Fruit fly (Drosophila melanogaster) whole organism, embryonic: ENCODE measurements around the gene wcy.

Experiments used
- Aef1 ChIP-seq: fragments of 200-800 bp; sonication (Bioruptor generic); IDR thresholded peaks from 3 replicates; pipeline ENCODE4 v1.3.6; 2022; ENCODE audit warnings: missing biosample characterization, missing genetic modification characterization
- BEAF-32 ChIP-seq: fragments of 200-800 bp; sonication (Bioruptor generic); optimal IDR thresholded peaks from 3 replicates; lab custom pipeline; 2017; ENCODE audit warnings: missing biosample characterization, missing genetic modification characterization, mild to moderate bottlenecking, moderate library complexity, missing genetic modification reagents
- BtbVII ChIP-seq: fragments of 200-800 bp; sonication (Bioruptor generic); optimal IDR thresholded peaks from 3 replicates; lab custom pipeline; 2017; ENCODE audit warnings: missing biosample characterization, mild to moderate bottlenecking, missing genetic modification characterization
- CG1024 ChIP-seq: fragments of 200-800 bp; sonication (Bioruptor generic); IDR thresholded peaks from 2 replicates; pipeline ENCODE4 v1.3.6; 2022; ENCODE audit warnings: missing biosample characterization, missing genetic modification characterization
- CG10959 ChIP-seq: fragments of 200-800 bp; sonication (Bioruptor generic); IDR thresholded peaks from 2 replicates; pipeline ENCODE4 v1.3.6; 2022; ENCODE audit warnings: missing biosample characterization, missing genetic modification characterization
- CG12769 ChIP-seq: fragments of 200-800 bp; sonication (Bioruptor generic); optimal IDR thresholded peaks from 2 replicates; lab custom pipeline; 2019; ENCODE audit warnings: missing biosample characterization, mild to moderate bottlenecking, missing genetic modification characterization, moderate library complexity
- CG13287 ChIP-seq: fragments of 200-800 bp; sonication (Bioruptor generic); IDR thresholded peaks from 2 replicates; pipeline ENCODE4 v1.3.6; 2022; ENCODE audit warnings: missing biosample characterization, missing genetic modification characterization; ENCODE audit not compliant: partially characterized antibody
- CG13296 ChIP-seq: fragments of 200-800 bp; sonication (Bioruptor generic); optimal IDR thresholded peaks from 3 replicates; lab custom pipeline; 2018; ENCODE audit warnings: missing biosample characterization, mild to moderate bottlenecking, missing genetic modification characterization
- CG13624 ChIP-seq: fragments of 200-800 bp; sonication (Bioruptor generic); optimal IDR thresholded peaks from 2 replicates; lab custom pipeline; 2016; ENCODE audit warnings: missing biosample characterization, missing genetic modification characterization
- CG15514 ChIP-seq: fragments of 200-800 bp; sonication (Bioruptor generic); optimal IDR thresholded peaks from 3 replicates; lab custom pipeline; 2017; ENCODE audit warnings: missing biosample characterization, missing genetic modification characterization, mild to moderate bottlenecking, moderate library complexity, missing genetic modification reagents
- CG1792 ChIP-seq: fragments of 200-800 bp; sonication (Bioruptor generic); optimal IDR thresholded peaks from 2 replicates; lab custom pipeline; 2016; ENCODE audit warnings: missing biosample characterization, missing genetic modification characterization
- CG18764 ChIP-seq: fragments of 200-800 bp; sonication (Bioruptor generic); optimal IDR thresholded peaks from 3 replicates; lab custom pipeline; 2016; ENCODE audit warnings: missing biosample characterization, missing genetic modification characterization
- CG2199 ChIP-seq: fragments of 200-800 bp; sonication (Bioruptor generic); IDR thresholded peaks from 3 replicates; pipeline ENCODE4 v1.3.6; 2022; ENCODE audit warnings: missing biosample characterization, missing genetic modification characterization
- CG2202 ChIP-seq: fragments of 200-800 bp; sonication (Bioruptor generic); optimal IDR thresholded peaks from 2 replicates; lab custom pipeline; 2018; ENCODE audit warnings: missing biosample characterization, mild to moderate bottlenecking, missing genetic modification characterization
- CG2875 ChIP-seq: fragments of 200-800 bp; sonication (Bioruptor generic); optimal IDR thresholded peaks from 2 replicates; lab custom pipeline; 2017; ENCODE audit warnings: missing biosample characterization, mild to moderate bottlenecking, missing genetic modification characterization, missing genetic modification reagents
- CG31224 ChIP-seq: fragments of 200-800 bp; sonication (Bioruptor generic); IDR thresholded peaks from 2 replicates; pipeline ENCODE4 v1.3.6; 2022; ENCODE audit warnings: missing biosample characterization, missing genetic modification characterization
- CG33557 ChIP-seq: fragments of 200-800 bp; sonication (Bioruptor generic); optimal IDR thresholded peaks from 2 replicates; lab custom pipeline; 2019; ENCODE audit warnings: missing biosample characterization, mild to moderate bottlenecking, missing genetic modification characterization, moderate library complexity
- CG34376 ChIP-seq: fragments of 200-800 bp; sonication (Bioruptor generic); optimal IDR thresholded peaks from 2 replicates; lab custom pipeline; 2018; ENCODE audit warnings: missing biosample characterization, mild to moderate bottlenecking, missing genetic modification characterization
- CG34422 ChIP-seq: fragments of 200-800 bp; sonication (Bioruptor generic); IDR thresholded peaks from 3 replicates; pipeline ENCODE4 v1.3.6; 2022; ENCODE audit warnings: missing biosample characterization, missing genetic modification characterization
- CG8290 ChIP-seq, 3 experiments: fragments of 200-800 bp; sonication (Bioruptor generic); optimal IDR thresholded peaks; 2 replicates each; lab custom pipeline; 2016 to 2019; ENCODE audit warnings: missing biosample characterization in 3 of 3, missing genetic modification characterization in 3 of 3, mild to moderate bottlenecking in 2 of 3, moderate library complexity in 1 of 3
- CG9797 ChIP-seq: fragments of 200-800 bp; sonication (Bioruptor generic); optimal IDR thresholded peaks from 3 replicates; lab custom pipeline; 2018; ENCODE audit warnings: missing biosample characterization, mild to moderate bottlenecking, missing genetic modification characterization
- CHES-1-like ChIP-seq: fragments of 200-800 bp; sonication (Bioruptor generic); optimal IDR thresholded peaks from 2 replicates; lab custom pipeline; 2016; ENCODE audit warnings: missing biosample characterization, missing genetic modification characterization
- Camta ChIP-seq: fragments of 200-800 bp; sonication (Bioruptor generic); optimal IDR thresholded peaks from 2 replicates; lab custom pipeline; 2016; ENCODE audit warnings: missing biosample characterization, missing genetic modification characterization
- Dll ChIP-seq: fragments of 200-800 bp; sonication (Bioruptor generic); IDR thresholded peaks from 4 replicates; pipeline ENCODE4 v1.3.6; 2022; ENCODE audit warnings: missing biosample characterization, missing genetic modification characterization; ENCODE audit not compliant: partially characterized antibody
- Dp ChIP-seq: fragments of 200-800 bp; sonication (Bioruptor generic); optimal IDR thresholded peaks from 2 replicates; lab custom pipeline; 2018; ENCODE audit warnings: missing biosample characterization, mild to moderate bottlenecking, missing genetic modification characterization, moderate library complexity
- HLH4C ChIP-seq: fragments of 200-800 bp; sonication (Bioruptor generic); IDR thresholded peaks from 3 replicates; pipeline ENCODE4 v1.3.6; 2022; ENCODE audit warnings: missing biosample characterization, missing genetic modification characterization; ENCODE audit not compliant: partially characterized antibody
- HLH54F ChIP-seq: fragments of 200-800 bp; sonication (Bioruptor generic); optimal IDR thresholded peaks from 3 replicates; lab custom pipeline; 2016; ENCODE audit warnings: missing biosample characterization, missing genetic modification characterization
- Hey ChIP-seq: fragments of 200-800 bp; sonication (Bioruptor generic); optimal IDR thresholded peaks from 3 replicates; lab custom pipeline; 2018; ENCODE audit warnings: missing biosample characterization, mild to moderate bottlenecking, missing genetic modification characterization
- Oaz ChIP-seq: fragments of 200-800 bp; sonication (Bioruptor generic); IDR thresholded peaks from 2 replicates; pipeline ENCODE4 v1.3.6; 2022; ENCODE audit warnings: missing biosample characterization, missing genetic modification characterization
- Opbp ChIP-seq: fragments of 200-800 bp; sonication (Bioruptor generic); IDR thresholded peaks from 3 replicates; pipeline ENCODE4 v1.3.6; 2022; ENCODE audit warnings: missing biosample characterization, missing genetic modification characterization; ENCODE audit not compliant: partially characterized antibody
- bcd ChIP-seq: fragments of 200-800 bp; sonication (Bioruptor generic); optimal IDR thresholded peaks from 2 replicates; lab custom pipeline; 2017; ENCODE audit warnings: missing biosample characterization, mild to moderate bottlenecking, missing genetic modification characterization
- caup ChIP-seq: fragments of 200-800 bp; sonication (Bioruptor generic); optimal IDR thresholded peaks from 3 replicates; lab custom pipeline; 2017; ENCODE audit warnings: missing biosample characterization, mild to moderate bottlenecking, missing genetic modification characterization, moderate library complexity; ENCODE audit not compliant: severe bottlenecking
- chinmo ChIP-seq: fragments of 200-800 bp; sonication (Bioruptor generic); IDR thresholded peaks from 4 replicates; pipeline ENCODE4 v1.3.6; 2022; ENCODE audit warnings: missing biosample characterization, missing genetic modification characterization; ENCODE audit not compliant: partially characterized antibody
- corto ChIP-seq: fragments of 200-800 bp; sonication (Bioruptor generic); optimal IDR thresholded peaks from 2 replicates; lab custom pipeline; 2016; ENCODE audit warnings: missing biosample characterization, mild to moderate bottlenecking, missing genetic modification characterization, moderate library complexity
- dysf ChIP-seq: fragments of 200-800 bp; sonication (Bioruptor generic); IDR thresholded peaks from 3 replicates; pipeline ENCODE4 v1.3.6; 2022; ENCODE audit warnings: missing biosample characterization, missing genetic modification characterization
- eve ChIP-seq, 2 experiments: fragments of >200 bp; optimal IDR thresholded peaks; 2 replicates each; lab custom pipeline; 2017; ENCODE audit warnings: missing biosample characterization in 2 of 2, missing genetic modification characterization in 2 of 2
- ewg ChIP-seq: fragments of 200-800 bp; sonication (Bioruptor generic); optimal IDR thresholded peaks from 3 replicates; lab custom pipeline; 2017; ENCODE audit warnings: mild to moderate bottlenecking, missing biosample characterization, missing genetic modification reagents, missing genetic modification characterization
- gfzf ChIP-seq: fragments of 200-800 bp; sonication (Bioruptor generic); optimal IDR thresholded peaks from 2 replicates; lab custom pipeline; 2016; ENCODE audit warnings: missing biosample characterization, mild to moderate bottlenecking, missing genetic modification characterization, moderate library complexity
- grn ChIP-seq: fragments of 200-800 bp; sonication (Bioruptor generic); optimal IDR thresholded peaks from 3 replicates; lab custom pipeline; 2017; ENCODE audit warnings: missing biosample characterization, missing genetic modification characterization
- hb ChIP-seq: fragments of 200-800 bp; sonication (Bioruptor generic); IDR thresholded peaks from 3 replicates; pipeline ENCODE4 v1.3.6; 2022; ENCODE audit warnings: missing biosample characterization, missing genetic modification characterization; ENCODE audit not compliant: partially characterized antibody
- lab ChIP-seq: fragments of 200-800 bp; sonication (Bioruptor generic); optimal IDR thresholded peaks from 3 replicates; lab custom pipeline; 2017; ENCODE audit warnings: missing biosample characterization, missing genetic modification characterization, mild to moderate bottlenecking, moderate library complexity, missing genetic modification reagents
- pros ChIP-seq: fragments of 200-800 bp; sonication (Bioruptor generic); optimal IDR thresholded peaks from 3 replicates; lab custom pipeline; 2019; ENCODE audit warnings: missing biosample characterization, mild to moderate bottlenecking, missing genetic modification characterization, moderate library complexity
- stc ChIP-seq: fragments of 200-800 bp; sonication (Bioruptor generic); IDR thresholded peaks from 2 replicates; pipeline ENCODE4 v1.3.6; 2022; ENCODE audit warnings: missing biosample characterization, missing genetic modification characterization
- toy ChIP-seq: fragments of 200-800 bp; sonication (Bioruptor generic); IDR thresholded peaks from 2 replicates; pipeline ENCODE4 v1.3.6; 2022; ENCODE audit warnings: missing biosample characterization, missing genetic modification characterization
- trem ChIP-seq: fragments of 200-800 bp; optimal IDR thresholded peaks from 3 replicates; lab custom pipeline; 2019; ENCODE audit warnings: missing biosample characterization, mild to moderate bottlenecking, missing genetic modification characterization, moderate library complexity
- unpg ChIP-seq: fragments of 200-800 bp; sonication (Bioruptor generic); optimal IDR thresholded peaks from 3 replicates; lab custom pipeline; 2018; ENCODE audit warnings: missing biosample characterization, mild to moderate bottlenecking, missing genetic modification characterization, moderate library complexity
- usp ChIP-seq: fragments of >200 bp; optimal IDR thresholded peaks from 2 replicates; lab custom pipeline; 2017; ENCODE audit warnings: missing biosample characterization, missing genetic modification characterization
- vvl ChIP-seq: fragments of 200-800 bp; sonication (Bioruptor generic); IDR thresholded peaks from 2 replicates; pipeline ENCODE4 v1.3.6; 2022; ENCODE audit warnings: missing biosample characterization, missing genetic modification characterization

The wcy gene

dm6 chrX:17107401-17107916 lies 29.8 kb upstream of the wcy start, which contains the start of gene CG5004:
CG5004 (plus strand) TSS chrX:17107582.
- no peak for TF ChIP-seq CG1024 (GFP tag; lab: Robert Waterston, UW)
- peak; percentile 78; the same call in 1 of the 3 replicates for TF ChIP-seq CG34422 (GFP tag; lab: Robert Waterston, UW)
- TF ChIP-seq Aef1 (GFP tag; lab: Robert Waterston, UW) = peak; percentile 58; the same call in 2 of the 3 replicates
- TF ChIP-seq CG2199 (GFP tag; lab: Robert Waterston, UW) = no peak
- no peak for TF ChIP-seq bcd (GFP tag; lab: Kevin White, UChicago)
- TF ChIP-seq BEAF-32 (GFP tag; lab: Kevin White, UChicago) = peak; percentile 68
- peak; percentile 49 for TF ChIP-seq CHES-1-like
- TF ChIP-seq CG13296 (GFP tag; lab: Kevin White, UChicago) = peak; percentile 10
- no peak for TF ChIP-seq CG2202 (tag; lab: Kevin White, UChicago)
- 0 out of 3 replicates have a peak, but pooled peaks have one; percentile 38 for TF ChIP-seq HLH4C (GFP tag; lab: Robert Waterston, UW)
- no peak for TF ChIP-seq CG2875
- TF ChIP-seq Hey = no peak
- peak; percentile 41 for TF ChIP-seq Dp (GFP tag; lab: Kevin White, UChicago)
- peak; percentile 66 for TF ChIP-seq CG13287 (GFP tag; lab: Robert Waterston, UW)
- no peak for TF ChIP-seq usp (GFP tag; lab: Kevin White, UChicago)
- TF ChIP-seq eve (GFP tag; optimal IDR thresholded peaks at IDR 0.05; lab: Kevin White, UChicago) = no peak
- peak; percentile 59; the same call in 2 of the 3 replicates for TF ChIP-seq Opbp
- peak; percentile 0 for TF ChIP-seq lab (GFP tag; lab: Kevin White, UChicago)
- TF ChIP-seq Camta (GFP tag; lab: Kevin White, UChicago) = no peak
- peak; percentile 32 for TF ChIP-seq CG34376 (GFP tag; lab: Kevin White, UChicago)
- TF ChIP-seq trem (tag; lab: Kevin White, UChicago) = no peak
- no peak for TF ChIP-seq CG1792 (GFP tag; lab: Kevin White, UChicago)
- TF ChIP-seq BtbVII (GFP tag; lab: Kevin White, UChicago) = peak; percentile 14
- TF ChIP-seq unpg = peak; percentile 1
- peak; percentile 97 for TF ChIP-seq CG15514 (GFP tag; lab: Kevin White, UChicago)
- peak; percentile 2 for TF ChIP-seq CG33557
- peak; percentile 29; the same call in 2 of the 3 replicates for TF ChIP-seq hb
- peak; percentile 67 for TF ChIP-seq CG9797
- peak; percentile 6 for TF ChIP-seq caup
- TF ChIP-seq vvl (GFP tag; lab: Robert Waterston, UW) = peak; percentile 38; the same call in 1 of the 2 replicates
- TF ChIP-seq gfzf (GFP tag; lab: Kevin White, UChicago) = peak; percentile 77
- no peak for TF ChIP-seq HLH54F (GFP tag; lab: Kevin White, UChicago)
- no peak for TF ChIP-seq dysf
- TF ChIP-seq pros (GFP tag; lab: Kevin White, UChicago) = no peak
- peak; percentile 38 for TF ChIP-seq CG8290 (GFP tag; optimal IDR thresholded peaks at IDR 0.05; lab: Kevin White, UChicago)
- peak in 1 of 2 experiments; percentile 64 for TF ChIP-seq CG8290 (tag; optimal IDR thresholded peaks at IDR 0.05; lab: Kevin White, UChicago)
- TF ChIP-seq CG31224 (GFP tag; lab: Robert Waterston, UW) = no peak
- 0 out of 4 replicates have a peak, but pooled peaks have one; percentile 66 for TF ChIP-seq chinmo (GFP tag; lab: Robert Waterston, UW)
- 0 out of 4 replicates have a peak, but pooled peaks have one; percentile 45 for TF ChIP-seq Dll
- TF ChIP-seq corto (GFP tag; lab: Kevin White, UChicago) = no peak
- peak; percentile 39; the same call in 1 of the 2 replicates for TF ChIP-seq stc (GFP tag; lab: Robert Waterston, UW)
- TF ChIP-seq toy (GFP tag; lab: Robert Waterston, UW) = no peak
- TF ChIP-seq Oaz (GFP tag; lab: Robert Waterston, UW) = no peak
- TF ChIP-seq CG10959 (GFP tag; lab: Robert Waterston, UW) = no peak
- TF ChIP-seq grn (GFP tag; lab: Kevin White, UChicago) = peak; percentile 76
- no peak for TF ChIP-seq CG18764 (GFP tag; lab: Kevin White, UChicago)
- no peak for TF ChIP-seq CG13624 (GFP tag; lab: Kevin White, UChicago)
- peak; percentile 20 for TF ChIP-seq CG12769 (tag; lab: Kevin White, UChicago)
- no peak for TF ChIP-seq ewg (GFP tag; lab: Kevin White, UChicago)
